Worm (Caenorhabditis elegans) whole organism, L4 larva: ENCODE measurements around the gene F56C3.1.
"Not testable (repeated sequence)": the region's sequence is repeated elsewhere in the genome, so short reads cannot be mapped to it uniquely, and the experiment has no call there.

Experiments
- F26F4.8 ChIP-seq: fragments of 200-800 bp; sonication (Bioruptor generic); conservative IDR thresholded peaks from 2 replicates; pipeline ENCODE4 v1.3.6; 2022; ENCODE audit warnings: missing genetic modification characterization, missing compliant biosample characterization
- F37D6.2 ChIP-seq: sonication (generic microtip); optimal IDR thresholded peaks from 2 replicates; lab custom pipeline; 2016; ENCODE audit warnings: mild to moderate bottlenecking, missing genetic modification characterization, missing compliant biosample characterization
- T20F7.1 ChIP-seq: fragments of 200-800 bp; sonication (Bioruptor generic); optimal IDR thresholded peaks from 2 replicates; lab custom pipeline; 2018; ENCODE audit warnings: mild to moderate bottlenecking, missing genetic modification characterization, missing compliant biosample characterization
- Y105C5A.15 ChIP-seq: fragments of 200-800 bp; sonication (Bioruptor generic); IDR thresholded peaks from 2 replicates; pipeline ENCODE4 v1.3.6; 2022; ENCODE audit warnings: missing genetic modification characterization, missing compliant biosample characterization
- ZK546.5 ChIP-seq, 2 experiments: sonication (generic microtip); optimal IDR thresholded peaks; 2 replicates each; lab custom pipeline; 2017; ENCODE audit warnings: missing biosample characterization in 2 of 2, missing genetic modification characterization in 2 of 2
- aha-1 ChIP-seq: fragments of 150-350 bp; peaks from one replicate; lab custom pipeline; 2014; ENCODE audit warnings: missing biosample characterization, missing genetic modification characterization
- attf-4 ChIP-seq: sonication (generic microtip); optimal IDR thresholded peaks from 3 replicates; lab custom pipeline; 2017; ENCODE audit warnings: missing biosample characterization, missing genetic modification characterization
- ceh-32 ChIP-seq: sonication (generic microtip); optimal IDR thresholded peaks from 2 replicates; lab custom pipeline; 2016; ENCODE audit warnings: mild to moderate bottlenecking, missing genetic modification characterization, missing compliant biosample characterization; ENCODE audit not compliant: poor library complexity
- cey-2 ChIP-seq: sonication (generic microtip); optimal IDR thresholded peaks from 3 replicates; lab custom pipeline; 2017; ENCODE audit warnings: missing genetic modification characterization, mild to moderate bottlenecking, missing compliant biosample characterization, antibody characterized with exemption, borderline replicate concordance; ENCODE audit not compliant: insufficient read depth
- daf-16 ChIP-seq, 3 experiments: sonication (generic microtip); optimal IDR thresholded peaks; 2 replicates each; lab custom pipeline; 2016 to 2017; ENCODE audit warnings: missing genetic modification characterization in 3 of 3, missing genetic modification reagents in 3 of 3, mild to moderate bottlenecking in 2 of 3, missing compliant biosample characterization in 2 of 3, missing biosample characterization in 1 of 3, moderate library complexity in 1 of 3
- daf-19 ChIP-seq: fragments of 200-800 bp; sonication (Bioruptor generic); conservative IDR thresholded peaks from 2 replicates; pipeline ENCODE4 v1.3.6; 2022; ENCODE audit warnings: missing genetic modification characterization, missing compliant biosample characterization
- dmd-6 ChIP-seq: fragments of 200-800 bp; sonication (Bioruptor generic); IDR thresholded peaks from 2 replicates; pipeline ENCODE4 v1.3.6; 2022; ENCODE audit warnings: missing genetic modification reagents, missing genetic modification characterization, missing compliant biosample characterization
- dve-1 ChIP-seq: sonication (generic microtip); optimal IDR thresholded peaks from 2 replicates; lab custom pipeline; 2017; ENCODE audit warnings: antibody characterized with exemption, mild to moderate bottlenecking, missing genetic modification characterization, missing compliant biosample characterization; ENCODE audit not compliant: insufficient read depth
- egl-43 ChIP-seq: fragments of 200-800 bp; sonication (Bioruptor generic); IDR thresholded peaks from 2 replicates; pipeline ENCODE4 v1.3.6; 2022; ENCODE audit warnings: missing genetic modification reagents, missing genetic modification characterization, missing compliant biosample characterization
- fos-1 ChIP-seq: fragments of 150-350 bp; optimal IDR thresholded peaks from 2 replicates; lab custom pipeline; 2014; ENCODE audit warnings: missing biosample characterization, missing genetic modification characterization
- hlh-11 ChIP-seq: fragments of 200-800 bp; sonication (Bioruptor generic); optimal IDR thresholded peaks from 2 replicates; lab custom pipeline; 2018; ENCODE audit warnings: mild to moderate bottlenecking, missing genetic modification characterization, missing compliant biosample characterization
- hlh-30 ChIP-seq: sonication (generic microtip); optimal IDR thresholded peaks from 2 replicates; lab custom pipeline; 2017; ENCODE audit warnings: antibody characterized with exemption, mild to moderate bottlenecking, missing genetic modification characterization, missing compliant biosample characterization; ENCODE audit not compliant: insufficient read depth
- hmg-1.1 ChIP-seq: fragments of 200-800 bp; sonication (Bioruptor generic); IDR thresholded peaks from 2 replicates; pipeline ENCODE4 v1.3.6; 2022; ENCODE audit warnings: missing genetic modification reagents, missing genetic modification characterization, missing compliant biosample characterization
- lin-29 ChIP-seq: fragments of 200-800 bp; sonication (Bioruptor generic); IDR thresholded peaks from 2 replicates; pipeline ENCODE4 v1.3.6; 2022; ENCODE audit warnings: missing genetic modification reagents, missing genetic modification characterization, missing compliant biosample characterization
- lin-38 ChIP-seq: fragments of 200-800 bp; sonication (Bioruptor generic); IDR thresholded peaks from 2 replicates; pipeline ENCODE4 v1.3.6; 2022; ENCODE audit warnings: missing genetic modification reagents, missing genetic modification characterization, missing compliant biosample characterization
- madf-5 ChIP-seq, 2 experiments: fragments of 200-800 bp; sonication (Bioruptor generic); IDR thresholded peaks; 2 replicates each; pipeline ENCODE4 v1.3.6; 2022; ENCODE audit warnings: missing compliant biosample characterization in 2 of 2, missing genetic modification characterization in 2 of 2
- mxl-2 ChIP-seq: fragments of 200-800 bp; sonication (Bioruptor generic); conservative IDR thresholded peaks from 2 replicates; pipeline ENCODE4 v1.3.6; 2022; ENCODE audit warnings: missing genetic modification reagents, missing genetic modification characterization, missing compliant biosample characterization
- mxl-3 ChIP-seq: fragments of 200-800 bp; sonication (Bioruptor generic); optimal IDR thresholded peaks from 2 replicates; lab custom pipeline; 2018; ENCODE audit warnings: mild to moderate bottlenecking, missing genetic modification characterization, missing compliant biosample characterization
- nhr-28 ChIP-seq: fragments of 150-350 bp; optimal IDR thresholded peaks from 2 replicates; lab custom pipeline; 2014; ENCODE audit warnings: missing biosample characterization, missing genetic modification characterization
- nhr-48 ChIP-seq: sonication (generic microtip); optimal IDR thresholded peaks from 2 replicates; lab custom pipeline; 2016; ENCODE audit warnings: mild to moderate bottlenecking, missing genetic modification characterization, missing compliant biosample characterization
- nhr-6 ChIP-seq: fragments of 150-350 bp; optimal IDR thresholded peaks from 2 replicates; lab custom pipeline; 2014; ENCODE audit warnings: missing biosample characterization, missing genetic modification characterization
- nhr-77 ChIP-seq: fragments of 150-350 bp; optimal IDR thresholded peaks from 2 replicates; lab custom pipeline; 2014; ENCODE audit warnings: missing biosample characterization, missing genetic modification characterization
- pqm-1 ChIP-seq: sonication (generic microtip); optimal IDR thresholded peaks from 2 replicates; lab custom pipeline; 2017; ENCODE audit warnings: missing biosample characterization, missing genetic modification characterization
- sdz-12 ChIP-seq: fragments of 200-800 bp; sonication (Bioruptor generic); optimal IDR thresholded peaks from 2 replicates; lab custom pipeline; 2018; ENCODE audit warnings: mild to moderate bottlenecking, missing genetic modification characterization, missing compliant biosample characterization
- set-16 ChIP-seq: fragments of 200-800 bp; sonication (Bioruptor generic); IDR thresholded peaks from 2 replicates; pipeline ENCODE4 v1.3.6; 2022; ENCODE audit warnings: missing genetic modification reagents, missing genetic modification characterization, missing compliant biosample characterization
- tra-1 ChIP-seq: fragments of 200-800 bp; sonication (Bioruptor generic); IDR thresholded peaks from 2 replicates; pipeline ENCODE4 v1.3.6; 2022; ENCODE audit warnings: missing genetic modification reagents, missing genetic modification characterization, missing compliant biosample characterization
- unc-130 ChIP-seq: sonication (generic microtip); optimal IDR thresholded peaks from 2 replicates; lab custom pipeline; 2016; ENCODE audit warnings: missing genetic modification reagents, missing genetic modification characterization, missing compliant biosample characterization
- unc-62 ChIP-seq, 3 experiments: fragments of 150-350 bp in 1 of 3; sonication (generic microtip); optimal IDR thresholded peaks in 2 of 3; peaks in 1 of 3; 1 replicate in 1 of 3; 2 replicates in 2 of 3; lab custom pipeline; 2014 to 2017; ENCODE audit warnings: missing biosample characterization in 3 of 3, missing genetic modification characterization in 3 of 3, missing genetic modification reagents in 3 of 3, missing genotype in 1 of 3
- zfp-2 ChIP-seq: sonication (generic microtip); optimal IDR thresholded peaks from 2 replicates; lab custom pipeline; 2016; ENCODE audit warnings: mild to moderate bottlenecking, missing genetic modification characterization, missing compliant biosample characterization
- zip-2 ChIP-seq: fragments of 150-350 bp; optimal IDR thresholded peaks from 2 replicates; lab custom pipeline; 2014; ENCODE audit warnings: missing biosample characterization, missing genetic modification characterization

Gene F56C3.1

ce11 chrX:1412844-1413243 lies 25.7 kb downstream of the F56C3.1 start, which contains the start of gene srh-19:
srh-19 (plus strand) TSS chrX:1413144.
- TF ChIP-seq nhr-77 (tag; lab: Kevin White, UChicago) (no peak), unc-62 (GFP tag; optimal IDR thresholded peaks at IDR 0.05 in 1 of 2; lab: Kevin White, UChicago) (peak in 1 of 2 experiments; percentile 38), unc-62 (tag; optimal IDR thresholded peaks at IDR 0.05; lab: Kevin White, UChicago) (no peak)

ce11 chrX:1416776-1417354 lies 29.7 kb downstream of the F56C3.1 start, which contains the start of the genes F19G12.4 and F19G12.8:
F19G12.4 (plus strand) TSS chrX:1417304.
F19G12.8 (plus strand) TSS chrX:1417320.
- peak; percentile 88 for TF ChIP-seq aha-1 (tag; lab: Kevin White, UChicago)
- TF ChIP-seq pqm-1 = peak; percentile 83
- no peak for TF ChIP-seq sdz-12 (GFP tag; lab: Kevin White, UChicago)
- TF ChIP-seq nhr-28 = peak; percentile 48
- TF ChIP-seq attf-4 (tag; lab: Kevin White, UChicago) = no peak

ce11 chrX:1419163-1419696 lies 32.1 kb downstream of the F56C3.1 start, which contains the start of gene F19G12.9:
F19G12.9 (plus strand) TSS chrX:1419213.
- peak; percentile 89 for TF ChIP-seq lin-38 (GFP tag; lab: Robert Waterston, UW)
- no peak for TF ChIP-seq lin-29 (GFP tag; lab: Robert Waterston, UW)

ce11 chrX:1420524-1420923 lies 33.4 kb downstream of the F56C3.1 start:
- TF ChIP-seq dve-1 (tag; lab: Kevin White, UChicago) = peak; percentile 28
- TF ChIP-seq lin-38 (GFP tag; lab: Robert Waterston, UW) = peak; percentile 55
- TF ChIP-seq madf-5 (GFP tag; IDR thresholded peaks at IDR 0.05; lab: Robert Waterston, UW) = no peak
- TF ChIP-seq set-16 = no peak
- no peak for TF ChIP-seq daf-16 (GFP tag; optimal IDR thresholded peaks at IDR 0.05; lab: Kevin White, UChicago)
- TF ChIP-seq daf-16 (tag; optimal IDR thresholded peaks at IDR 0.05; lab: Kevin White, UChicago) = peak; percentile 3

- TF ChIP-seq daf-16 (GFP tag; optimal IDR thresholded peaks at IDR 0.05; lab: Kevin White, UChicago) = not testable (repeated sequence)
- peak; percentile 17 for TF ChIP-seq daf-16 (tag; optimal IDR thresholded peaks at IDR 0.05; lab: Kevin White, UChicago)
- TF ChIP-seq hlh-11 (tag; lab: Kevin White, UChicago) = peak; percentile 30
- TF ChIP-seq dmd-6 = peak; percentile 50
- TF ChIP-seq nhr-28 = peak; percentile 21
- 0 out of 2 replicates have a peak, but pooled peaks have one; percentile 19 for TF ChIP-seq hmg-1.1 (GFP tag; lab: Robert Waterston, UW)
- peak; percentile 49 for TF ChIP-seq mxl-3 (GFP tag; lab: Kevin White, UChicago)
- TF ChIP-seq tra-1 (GFP tag; lab: Robert Waterston, UW) = 0 out of 2 replicates have a peak, but pooled peaks have one; percentile 50
- peak; percentile 27; the same call in 1 of the 2 replicates for TF ChIP-seq lin-38 (GFP tag; lab: Robert Waterston, UW)
- TF ChIP-seq hlh-30 (tag; lab: Kevin White, UChicago) = peak; percentile 32
Observed at ce11 chrX:1422221-1422620, 35.1 kb downstream of the F56C3.1 start.

- TF ChIP-seq unc-62 (GFP tag; optimal IDR thresholded peaks at IDR 0.05 in 1 of 2; lab: Kevin White, UChicago) = peak in 1 of 2 experiments; percentile 87
- TF ChIP-seq unc-62 (tag; optimal IDR thresholded peaks at IDR 0.05; lab: Kevin White, UChicago) = no peak
- no peak for TF ChIP-seq unc-130
Observed at ce11 chrX:1424509-1424908, 37.4 kb downstream of the F56C3.1 start, which contains the start of gene F19G12.3. F19G12.3 (plus strand) TSS chrX:1424809.

ce11 chrX:1426425-1426824 lies 39.3 kb downstream of the F56C3.1 start, which contains the start of gene F19G12.11:
F19G12.11 (minus strand) TSS chrX:1426525.
- TF ChIP-seq fos-1 = no peak
- TF ChIP-seq nhr-48 (tag; lab: Kevin White, UChicago) = no peak
- no peak for TF ChIP-seq mxl-2 (GFP tag; lab: Robert Waterston, UW)
- TF ChIP-seq F37D6.2 (tag; lab: Kevin White, UChicago) = no peak
- TF ChIP-seq egl-43 (GFP tag; lab: Robert Waterston, UW) = no peak
- no peak for TF ChIP-seq zfp-2 (tag; lab: Kevin White, UChicago)
- TF ChIP-seq cey-2 (tag; lab: Kevin White, UChicago) = no peak
- no peak for TF ChIP-seq Y105C5A.15 (GFP tag; lab: Robert Waterston, UW)
- TF ChIP-seq ceh-32 = no peak
- no peak for TF ChIP-seq T20F7.1 (GFP tag; lab: Kevin White, UChicago)
- TF ChIP-seq nhr-6 (tag; lab: Kevin White, UChicago) = no peak
- no peak for TF ChIP-seq nhr-77 (tag; lab: Kevin White, UChicago)
- no peak for TF ChIP-seq F26F4.8
- no peak for TF ChIP-seq daf-19
- no peak for TF ChIP-seq ZK546.5 (tag; optimal IDR thresholded peaks at IDR 0.05; lab: Kevin White, UChicago)
- no peak for TF ChIP-seq zip-2 (tag; lab: Kevin White, UChicago)
- TF ChIP-seq, all 104 proteins: peak for 0
